Worm (Caenorhabditis elegans): Measurements from ENCODE around the gene btb-17.

The btb-17 gene

ce11 chrII:3327104-3327503 lies 31.9 kb downstream of the btb-17 start, which contains the start of gene Y46D2A.3:
Gene Y46D2A.3 (minus strand): TSS chrII:3327204.
- TF ChIP-seq F39B2.1 (GFP tag; IDR thresholded peaks at IDR 0.05) (no peak), lsl-1 (GFP tag; optimal IDR thresholded peaks at IDR 0.05) (no peak), nhr-179 (tag; optimal IDR thresholded peaks at IDR 0.05) (no peak), K12H6.12 (tag; optimal IDR thresholded peaks at IDR 0.05) (no peak), let-526 (GFP tag; IDR thresholded peaks at IDR 0.05) (no peak), T26A5.8 (tag; optimal IDR thresholded peaks at IDR 0.05) (no peak), madf-3 (GFP tag; IDR thresholded peaks at IDR 0.05) (no peak), Y56A3A.18 (GFP tag; IDR thresholded peaks at IDR 0.05) (no peak), ceh-79 (tag; optimal IDR thresholded peaks at IDR 0.05) (no peak), Y53G8AR.9 (GFP tag; conservative IDR thresholded peaks at IDR 0.05) (no peak), ztf-22 (GFP tag; optimal IDR thresholded peaks at IDR 0.05) (no peak)

DNA sequence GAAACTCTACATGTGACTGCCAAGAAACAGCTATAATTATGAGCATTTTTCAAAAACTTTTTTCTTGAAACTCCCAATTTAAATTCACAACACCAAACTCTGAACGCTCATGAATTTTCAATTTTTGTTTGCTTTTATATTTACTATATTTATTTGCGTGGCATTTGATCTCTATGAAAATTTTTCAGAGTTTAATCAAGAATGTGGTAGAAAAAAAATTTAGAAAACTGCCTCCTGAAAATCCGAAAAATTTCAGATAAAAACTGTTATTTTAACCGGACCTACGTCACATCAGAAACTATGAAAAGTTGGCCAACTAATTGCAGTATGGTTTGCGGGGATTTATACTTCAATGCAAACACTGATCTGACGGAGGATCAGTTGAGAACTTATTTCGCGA lies 36.8 kb downstream of the btb-17 start, which contains the start of gene irld-27:
Gene irld-27, plus strand, starts transcription at position 301 of the 400 bp plus-strand sequence.
- TF ChIP-seq B0019.2 (GFP tag; conservative IDR thresholded peaks at IDR 0.05) (no peak), hlh-12 (tag; optimal IDR thresholded peaks at IDR 0.05) (no peak), cebp-2 (GFP tag; IDR thresholded peaks at IDR 0.05) (no peak)

DNA sequence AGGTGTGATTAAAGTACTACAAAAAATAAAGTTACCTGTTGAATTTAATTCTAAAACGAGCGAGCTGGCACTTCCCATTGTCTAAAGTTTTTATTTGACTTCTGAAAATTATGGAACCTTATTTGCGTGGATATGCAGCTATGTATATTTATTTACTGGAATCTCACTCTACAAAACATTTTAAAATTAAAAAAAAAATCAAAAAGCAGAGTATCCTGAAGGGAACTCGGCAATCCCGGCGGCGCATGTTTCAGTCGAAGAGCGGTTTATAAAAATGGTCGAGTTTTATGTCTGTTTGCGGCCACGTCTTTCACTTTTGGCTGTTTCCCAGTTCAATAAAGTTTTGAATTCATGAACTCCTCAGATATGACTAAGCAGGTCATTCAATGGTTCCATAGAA lies 41.8 kb downstream of the btb-17 start, which contains the start of gene F14D2.19:
Gene F14D2.19, minus strand, starts transcription at position 101 of the 400 bp plus-strand sequence.
- TF ChIP-seq pbrm-1 (GFP tag; IDR thresholded peaks at IDR 0.05), result no peak
- no peak for TF ChIP-seq C17E4.6 (GFP tag; IDR thresholded peaks at IDR 0.05)
- TF ChIP-seq ztf-26 (tag; optimal IDR thresholded peaks at IDR 0.05), result no peak
- no peak for TF ChIP-seq ets-4 (GFP tag; optimal IDR thresholded peaks at IDR 0.05)
- no peak for TF ChIP-seq F37B4.10 (GFP tag; IDR thresholded peaks at IDR 0.05)
- TF ChIP-seq nfya-2 (GFP tag; IDR thresholded peaks at IDR 0.05), result no peak
- no peak for TF ChIP-seq lin-35 (GFP tag; optimal IDR thresholded peaks at IDR 0.05)
- TF ChIP-seq nhr-27 (tag; optimal IDR thresholded peaks at IDR 0.05), result no peak
- TF ChIP-seq let-526 (GFP tag; IDR thresholded peaks at IDR 0.05), result no peak
- TF ChIP-seq F22D6.2 (tag; optimal IDR thresholded peaks at IDR 0.05), result no peak
- no peak for TF ChIP-seq hmg-20 (GFP tag; IDR thresholded peaks at IDR 0.05)
- no peak for TF ChIP-seq him-1 (tag; optimal IDR thresholded peaks at IDR 0.05)
- TF ChIP-seq ztf-3 (GFP tag; optimal IDR thresholded peaks at IDR 0.05), result no peak
- TF ChIP-seq snpc-4 (GFP tag; optimal IDR thresholded peaks at IDR 0.05), result no peak
- TF ChIP-seq snpc-4 (tag; optimal IDR thresholded peaks at IDR 0.05), result no peak
- TF ChIP-seq mel-28 (tag; optimal IDR thresholded peaks at IDR 0.05; ENCODE audit: borderline replicate concordance), result no peak
- no peak for TF ChIP-seq Y53G8AR.9 (GFP tag; conservative IDR thresholded peaks at IDR 0.05)
- no peak for TF ChIP-seq F57A8.1 (GFP tag; optimal IDR thresholded peaks at IDR 0.05)
- no peak for TF ChIP-seq B0336.3 (GFP tag; IDR thresholded peaks at IDR 0.05)
- TF ChIP-seq bed-1 (GFP tag; IDR thresholded peaks at IDR 0.05), result no peak
- TF ChIP-seq hsf-1 (GFP tag; IDR thresholded peaks at IDR 0.05), result no peak

- no peak for TF ChIP-seq nhr-90 (tag; optimal IDR thresholded peaks at IDR 0.05)
- no peak for TF ChIP-seq egl-44 (GFP tag; IDR thresholded peaks at IDR 0.05)
- no peak for TF ChIP-seq D2030.7 (GFP tag; IDR thresholded peaks at IDR 0.05)
- no peak for TF ChIP-seq lsl-1 (GFP tag; optimal IDR thresholded peaks at IDR 0.05)
- TF ChIP-seq cebp-1 (GFP tag; IDR thresholded peaks at IDR 0.05), result no peak
- TF ChIP-seq cebp-1 (tag; optimal IDR thresholded peaks at IDR 0.05), result no peak
- no peak for TF ChIP-seq ceh-40 (GFP tag; IDR thresholded peaks at IDR 0.05)
- TF ChIP-seq T07F8.4 (tag; optimal IDR thresholded peaks at IDR 0.05), result no peak
- no peak for TF ChIP-seq hlh-26 (GFP tag; conservative IDR thresholded peaks at IDR 0.05)
- no peak for TF ChIP-seq rpc-1 (optimal IDR thresholded peaks at IDR 0.05)
- TF ChIP-seq rpc-1 (tag; optimal IDR thresholded peaks at IDR 0.05), result no peak
- no peak for TF ChIP-seq chd-7 (tag; optimal IDR thresholded peaks at IDR 0.05)
- TF ChIP-seq C06A6.2 (GFP tag; conservative IDR thresholded peaks at IDR 0.05), result no peak
- no peak for TF ChIP-seq ama-1 (optimal IDR thresholded peaks at IDR 0.05)
- TF ChIP-seq ama-1 (GFP tag; optimal IDR thresholded peaks at IDR 0.05), result no peak
- no peak for TF ChIP-seq unc-130 (GFP tag; optimal IDR thresholded peaks at IDR 0.05)
- no peak for TF ChIP-seq ZK185.1 (tag; optimal IDR thresholded peaks at IDR 0.05; ENCODE audit: poor library complexity, severe bottlenecking)
Observed at ce11 chrII:3338556-3338955, 43.4 kb downstream of the btb-17 start, which contains the start of gene F14D2.7. Gene F14D2.7 (minus strand): TSS chrII:3338656.
